Fruit fly (Drosophila melanogaster) whole organism, embryonic: ENCODE measurements around the gene osk.

Experiments used
- Atf6 ChIP-seq: fragments of 200-800 bp; sonication (Bioruptor generic); IDR thresholded peaks from 2 replicates; pipeline ENCODE4 v1.3.6; 2022; ENCODE audit warnings: missing biosample characterization, missing genetic modification characterization
- CG10654 ChIP-seq: fragments of 200-800 bp; sonication (Bioruptor generic); optimal IDR thresholded peaks from 2 replicates; lab custom pipeline; 2016; ENCODE audit warnings: missing biosample characterization, missing genetic modification characterization
- CG11456 ChIP-seq: fragments of 200-800 bp; sonication (Bioruptor generic); IDR thresholded peaks from 3 replicates; pipeline ENCODE4 v1.3.6; 2022; ENCODE audit warnings: missing biosample characterization, missing genetic modification characterization
- CG11504 ChIP-seq: fragments of 200-800 bp; sonication (Bioruptor generic); optimal IDR thresholded peaks from 3 replicates; lab custom pipeline; 2019; ENCODE audit warnings: missing biosample characterization, mild to moderate bottlenecking, missing genetic modification characterization, moderate library complexity
- CG11695 ChIP-seq: fragments of 200-800 bp; sonication (Bioruptor generic); IDR thresholded peaks from 3 replicates; pipeline ENCODE4 v1.3.6; 2022; ENCODE audit warnings: missing biosample characterization, missing genetic modification characterization
- CG12236 ChIP-seq: fragments of 200-800 bp; sonication (Bioruptor generic); optimal IDR thresholded peaks from 2 replicates; lab custom pipeline; 2016; ENCODE audit warnings: missing biosample characterization, missing genetic modification characterization
- CG12744 ChIP-seq: fragments of 200-800 bp; sonication (Bioruptor generic); optimal IDR thresholded peaks from 2 replicates; lab custom pipeline; 2016; ENCODE audit warnings: missing biosample characterization, missing genetic modification characterization
- CG15601 ChIP-seq: fragments of 200-800 bp; sonication (Bioruptor generic); optimal IDR thresholded peaks from 3 replicates; lab custom pipeline; 2019; ENCODE audit warnings: missing biosample characterization, mild to moderate bottlenecking, missing genetic modification characterization, moderate library complexity
- CG16815 ChIP-seq: fragments of 200-800 bp; sonication (Bioruptor generic); optimal IDR thresholded peaks from 3 replicates; lab custom pipeline; 2017; ENCODE audit warnings: missing biosample characterization, mild to moderate bottlenecking, missing genetic modification characterization
- CG2712 ChIP-seq: fragments of 200-800 bp; optimal IDR thresholded peaks from 3 replicates; lab custom pipeline; 2019; ENCODE audit warnings: missing biosample characterization, mild to moderate bottlenecking, missing genetic modification characterization, moderate library complexity
- CG30403 ChIP-seq: fragments of 200-800 bp; sonication (Bioruptor generic); optimal IDR thresholded peaks from 3 replicates; lab custom pipeline; 2016; ENCODE audit warnings: missing biosample characterization, missing genetic modification characterization
- CG31441 ChIP-seq: fragments of 200-800 bp; sonication (Bioruptor generic); IDR thresholded peaks from 2 replicates; pipeline ENCODE4 v1.3.6; 2022; ENCODE audit warnings: missing biosample characterization, missing genetic modification characterization
- CG34376 ChIP-seq: fragments of 200-800 bp; sonication (Bioruptor generic); optimal IDR thresholded peaks from 2 replicates; lab custom pipeline; 2018; ENCODE audit warnings: missing biosample characterization, mild to moderate bottlenecking, missing genetic modification characterization
- CG9727 ChIP-seq: fragments of 200-800 bp; sonication (Bioruptor generic); optimal IDR thresholded peaks from 3 replicates; lab custom pipeline; 2017; ENCODE audit warnings: missing biosample characterization, mild to moderate bottlenecking, missing genetic modification characterization
- CTCF ChIP-seq: fragments of 200-800 bp; sonication (Bioruptor generic); optimal IDR thresholded peaks from 2 replicates; lab custom pipeline; 2017; ENCODE audit warnings: missing biosample characterization, mild to moderate bottlenecking, missing genetic modification characterization, moderate library complexity
- Deaf1 ChIP-seq: fragments of 200-800 bp; optimal IDR thresholded peaks from 3 replicates; lab custom pipeline; 2019; ENCODE audit warnings: missing biosample characterization, mild to moderate bottlenecking, missing genetic modification characterization, moderate library complexity
- Drgx ChIP-seq: fragments of 200-800 bp; sonication (Bioruptor generic); IDR thresholded peaks from 2 replicates; pipeline ENCODE4 v1.3.6; 2022; ENCODE audit warnings: missing biosample characterization, missing genetic modification characterization
- Fer2 ChIP-seq: fragments of 200-800 bp; sonication (Bioruptor generic); optimal IDR thresholded peaks from 2 replicates; lab custom pipeline; 2018; ENCODE audit warnings: missing biosample characterization, mild to moderate bottlenecking, missing genetic modification characterization, moderate library complexity
- Hr78 ChIP-seq, 2 experiments: fragments of 200-800 bp in 1 of 2; fragments of >200 bp in 1 of 2; sonication (Bioruptor generic) in 1 of 2; optimal IDR thresholded peaks; 2 replicates each; lab custom pipeline; 2017 to 2019; ENCODE audit warnings: missing biosample characterization in 2 of 2, missing genetic modification characterization in 2 of 2, mild to moderate bottlenecking in 1 of 2, moderate library complexity in 1 of 2
- NC2β ChIP-seq: fragments of 200-800 bp; sonication (Bioruptor generic); optimal IDR thresholded peaks from 2 replicates; lab custom pipeline; 2016; ENCODE audit warnings: missing biosample characterization, missing genetic modification characterization
- Ravus ChIP-seq: fragments of 200-800 bp; sonication (Bioruptor generic); IDR thresholded peaks from 2 replicates; pipeline ENCODE4 v1.3.6; 2022; ENCODE audit warnings: missing biosample characterization, missing genetic modification characterization
- Rfx ChIP-seq: fragments of 200-800 bp; sonication (Bioruptor generic); IDR thresholded peaks from 2 replicates; pipeline ENCODE4 v1.3.6; 2022; ENCODE audit warnings: missing biosample characterization, missing genetic modification characterization
- Side ChIP-seq: fragments of 200-800 bp; sonication (Bioruptor generic); optimal IDR thresholded peaks from 2 replicates; lab custom pipeline; 2016; ENCODE audit warnings: missing biosample characterization, missing genetic modification characterization
- Taf1 ChIP-seq: fragments of 200-800 bp; sonication (Bioruptor generic); IDR thresholded peaks from 2 replicates; pipeline ENCODE4 v1.3.6; 2022; ENCODE audit warnings: missing biosample characterization, missing genetic modification characterization
- bigmax ChIP-seq: fragments of 200-800 bp; sonication (Bioruptor generic); optimal IDR thresholded peaks from 2 replicates; lab custom pipeline; 2018; ENCODE audit warnings: missing biosample characterization, mild to moderate bottlenecking, missing genetic modification characterization
- chinmo ChIP-seq: fragments of 200-800 bp; sonication (Bioruptor generic); IDR thresholded peaks from 4 replicates; pipeline ENCODE4 v1.3.6; 2022; ENCODE audit warnings: missing biosample characterization, missing genetic modification characterization; ENCODE audit not compliant: partially characterized antibody
- crc ChIP-seq: fragments of 200-800 bp; sonication (Bioruptor generic); optimal IDR thresholded peaks from 2 replicates; lab custom pipeline; 2016; ENCODE audit warnings: missing biosample characterization, missing genetic modification characterization
- da ChIP-seq: fragments of 200-800 bp; sonication (Bioruptor generic); optimal IDR thresholded peaks from 2 replicates; lab custom pipeline; 2016; ENCODE audit warnings: missing biosample characterization, missing genetic modification characterization
- dmrt11E ChIP-seq: fragments of 200-800 bp; sonication (Bioruptor generic); optimal IDR thresholded peaks from 3 replicates; lab custom pipeline; 2018; ENCODE audit warnings: missing biosample characterization, mild to moderate bottlenecking, missing genetic modification characterization, moderate library complexity
- ems ChIP-seq: fragments of 200-800 bp; sonication (Bioruptor generic); optimal IDR thresholded peaks from 3 replicates; lab custom pipeline; 2016; ENCODE audit warnings: missing biosample characterization, missing genetic modification characterization
- exex ChIP-seq: fragments of 200-800 bp; sonication (Bioruptor generic); optimal IDR thresholded peaks from 4 replicates; lab custom pipeline; 2018; ENCODE audit warnings: missing biosample characterization, mild to moderate bottlenecking, missing genetic modification characterization, moderate library complexity
- grau ChIP-seq: fragments of 200-800 bp; optimal IDR thresholded peaks from 3 replicates; lab custom pipeline; 2019; ENCODE audit warnings: missing biosample characterization, mild to moderate bottlenecking, missing genetic modification characterization, moderate library complexity
- grn ChIP-seq: fragments of 200-800 bp; sonication (Bioruptor generic); optimal IDR thresholded peaks from 3 replicates; lab custom pipeline; 2017; ENCODE audit warnings: missing biosample characterization, missing genetic modification characterization
- hbn ChIP-seq: fragments of 200-800 bp; sonication (Bioruptor generic); IDR thresholded peaks from 2 replicates; pipeline ENCODE4 v1.3.6; 2022; ENCODE audit warnings: missing biosample characterization, missing genetic modification characterization; ENCODE audit not compliant: partially characterized antibody
- hkb ChIP-seq, 2 experiments: fragments of 200-800 bp in 1 of 2; fragments of >200 bp in 1 of 2; sonication (Bioruptor generic) in 1 of 2; IDR thresholded peaks in 1 of 2; optimal IDR thresholded peaks in 1 of 2; 2 replicates each; pipeline versions ENCODE4 v1.3.6 to Lab custom; 2017 to 2022; ENCODE audit warnings: missing biosample characterization in 1 of 2, missing genetic modification characterization in 1 of 2
- insv ChIP-seq, 2 experiments: fragments of 200-800 bp; sonication (Bioruptor generic); optimal IDR thresholded peaks; 3 replicates each; lab custom pipeline; 2016 to 2018; ENCODE audit warnings: missing biosample characterization in 2 of 2, missing genetic modification characterization in 2 of 2
- ken ChIP-seq: fragments of 200-800 bp; sonication (Bioruptor generic); IDR thresholded peaks from 3 replicates; pipeline ENCODE4 v1.3.6; 2022; ENCODE audit warnings: missing biosample characterization, missing genetic modification characterization
- lab ChIP-seq: fragments of 200-800 bp; sonication (Bioruptor generic); optimal IDR thresholded peaks from 3 replicates; lab custom pipeline; 2017; ENCODE audit warnings: missing biosample characterization, missing genetic modification characterization, mild to moderate bottlenecking, moderate library complexity, missing genetic modification reagents
- onecut ChIP-seq: fragments of 200-800 bp; sonication (Bioruptor generic); IDR thresholded peaks from 2 replicates; pipeline ENCODE4 v1.3.6; 2022; ENCODE audit warnings: missing biosample characterization, missing genetic modification characterization
- salm ChIP-seq: fragments of 200-800 bp; sonication (Bioruptor generic); optimal IDR thresholded peaks from 2 replicates; lab custom pipeline; 2018; ENCODE audit warnings: missing biosample characterization, mild to moderate bottlenecking, missing genetic modification characterization
- sima ChIP-seq: fragments of 200-800 bp; sonication (Bioruptor generic); optimal IDR thresholded peaks from 2 replicates; lab custom pipeline; 2016; ENCODE audit warnings: missing biosample characterization, missing genetic modification characterization
- slbo ChIP-seq: fragments of 200-800 bp; sonication (Bioruptor generic); IDR thresholded peaks from 2 replicates; pipeline ENCODE4 v1.3.6; 2022; ENCODE audit warnings: missing biosample characterization, missing genetic modification characterization
- sob ChIP-seq: fragments of 200-800 bp; sonication (Bioruptor generic); IDR thresholded peaks from 2 replicates; pipeline ENCODE4 v1.3.6; 2022; ENCODE audit warnings: missing biosample characterization, missing genetic modification characterization
- ssp ChIP-seq: fragments of 200-800 bp; sonication (Bioruptor generic); IDR thresholded peaks from 2 replicates; pipeline ENCODE4 v1.3.6; 2022; ENCODE audit warnings: missing biosample characterization, missing genetic modification characterization
- tna ChIP-seq: fragments of 200-800 bp; sonication (Bioruptor generic); IDR thresholded peaks from 2 replicates; pipeline ENCODE4 v1.3.6; 2022; ENCODE audit warnings: missing biosample characterization, missing genetic modification characterization; ENCODE audit not compliant: partially characterized antibody
- trem ChIP-seq: fragments of 200-800 bp; optimal IDR thresholded peaks from 3 replicates; lab custom pipeline; 2019; ENCODE audit warnings: missing biosample characterization, mild to moderate bottlenecking, missing genetic modification characterization, moderate library complexity
- unpg ChIP-seq: fragments of 200-800 bp; sonication (Bioruptor generic); optimal IDR thresholded peaks from 3 replicates; lab custom pipeline; 2018; ENCODE audit warnings: missing biosample characterization, mild to moderate bottlenecking, missing genetic modification characterization, moderate library complexity
- vvl ChIP-seq: fragments of 200-800 bp; sonication (Bioruptor generic); IDR thresholded peaks from 2 replicates; pipeline ENCODE4 v1.3.6; 2022; ENCODE audit warnings: missing biosample characterization, missing genetic modification characterization

osk gene

DNA sequence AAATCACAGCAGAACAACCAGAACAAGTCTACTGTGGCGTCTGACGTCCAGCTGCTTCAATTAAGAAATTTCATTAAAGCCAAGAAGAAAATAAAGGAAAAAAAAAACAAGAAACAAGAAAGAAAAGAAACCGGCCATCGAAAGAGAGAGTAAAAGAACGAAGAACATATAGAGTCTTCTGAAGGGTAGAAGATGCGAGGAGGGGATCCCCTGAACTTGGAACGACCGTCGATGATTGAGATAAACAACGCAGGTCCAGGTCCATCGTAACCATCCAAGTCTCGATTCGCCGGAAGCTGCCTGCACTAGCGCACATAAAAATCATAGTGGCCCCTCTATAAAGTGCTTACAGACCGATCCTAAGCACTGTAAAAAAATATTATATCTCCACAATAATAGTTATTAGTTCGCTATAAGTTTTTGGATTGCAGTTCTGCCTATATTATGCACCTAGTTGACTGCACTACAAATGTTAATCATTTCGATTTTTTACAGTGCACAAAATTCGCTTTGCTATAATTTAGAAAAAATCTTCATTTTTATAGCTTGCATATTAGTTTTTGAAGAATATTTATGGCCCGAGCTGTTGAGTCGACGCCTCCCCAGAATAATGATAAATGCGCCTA is 12.2 kb upstream of the osk start (continued):
- TF ChIP-seq Fer2 (tag; lab: Kevin White, UChicago) (no peak), onecut (GFP tag; lab: Robert Waterston, UW) (no peak), CG9727 (GFP tag; lab: Kevin White, UChicago) (peak; percentile 13), CG2712 (peak; percentile 55), dmrt11E (tag; lab: Kevin White, UChicago) (peak; percentile 46), CG31441 (GFP tag; lab: Robert Waterston, UW) (0 out of 2 replicates have a peak, but pooled peaks have one; percentile 20), ken (GFP tag; lab: Robert Waterston, UW) (no peak), tna (GFP tag; lab: Robert Waterston, UW) (no peak), ems (GFP tag; lab: Kevin White, UChicago) (no peak), crc (GFP tag; lab: Kevin White, UChicago) (no peak), CG15601 (tag; lab: Kevin White, UChicago) (no peak), sima (GFP tag; lab: Kevin White, UChicago) (no peak), Drgx (GFP tag; lab: Robert Waterston, UW) (peak; percentile 27; the same call in 1 of the 2 replicates), NC2β (GFP tag; lab: Kevin White, UChicago) (no peak), hbn (GFP tag; lab: Robert Waterston, UW) (no peak), Ravus (GFP tag; lab: Robert Waterston, UW) (no peak), CTCF (GFP tag; lab: Kevin White, UChicago) (no peak), CG12236 (GFP tag; lab: Kevin White, UChicago) (peak; percentile 4)

dm6 chr3R:8923774-8924369 is 11.1 kb upstream of the osk start:
- TF ChIP-seq Taf1 (GFP tag; lab: Robert Waterston, UW) (no peak), exex (peak; percentile 44), bigmax (GFP tag; lab: Kevin White, UChicago) (no peak), chinmo (GFP tag; lab: Robert Waterston, UW) (0 out of 4 replicates have a peak, but pooled peaks have one; percentile 4), CG11456 (GFP tag; lab: Robert Waterston, UW) (no peak), CG12744 (GFP tag; lab: Kevin White, UChicago) (no peak), CG30403 (no peak), CG34376 (GFP tag; lab: Kevin White, UChicago) (no peak), Hr78 (GFP tag; optimal IDR thresholded peaks at IDR 0.05; lab: Kevin White, UChicago) (peak in 1 of 2 experiments; percentile 73), CG11695 (GFP tag; lab: Robert Waterston, UW) (0 out of 3 replicates have a peak, but pooled peaks have one; percentile 20), sima (GFP tag; lab: Kevin White, UChicago) (no peak), salm (tag; lab: Kevin White, UChicago) (peak; percentile 44), Rfx (GFP tag; lab: Robert Waterston, UW) (no peak), Atf6 (GFP tag; lab: Robert Waterston, UW) (no peak), ssp (GFP tag; lab: Robert Waterston, UW) (no peak), Deaf1 (tag; lab: Kevin White, UChicago) (no peak), CG16815 (GFP tag; lab: Kevin White, UChicago) (no peak), grn (peak; percentile 10), da (GFP tag; lab: Kevin White, UChicago) (no peak), slbo (GFP tag; lab: Robert Waterston, UW) (0 out of 2 replicates have a peak, but pooled peaks have one; percentile 14), hkb (optimal IDR thresholded peaks at IDR 0.05; lab: Kevin White, UChicago) (no peak), hkb (GFP tag; IDR thresholded peaks at IDR 0.05; lab: Robert Waterston, UW) (no peak), Side (no peak), sob (GFP tag; lab: Robert Waterston, UW) (no peak), vvl (GFP tag; lab: Robert Waterston, UW) (peak; percentile 48), trem (no peak), CG11504 (tag; lab: Kevin White, UChicago) (peak; percentile 8), lab (GFP tag; lab: Kevin White, UChicago) (peak; percentile 18), insv (GFP tag; optimal IDR thresholded peaks at IDR 0.05; lab: Kevin White, UChicago) (no peak), grau (tag; lab: Kevin White, UChicago) (no peak), CG10654 (GFP tag; lab: Kevin White, UChicago) (no peak), unpg (GFP tag; lab: Kevin White, UChicago) (no peak)
